Worm (Caenorhabditis elegans) whole organism, L4 larva: ENCODE measurements around the gene str-140.

Experiments used
- attf-4 ChIP-seq: sonication (generic microtip); optimal IDR thresholded peaks from 3 replicates; lab custom pipeline; 2017; ENCODE audit warnings: missing biosample characterization, missing genetic modification characterization
- ceh-20 ChIP-seq: fragments of 200-800 bp; sonication (Bioruptor generic); IDR thresholded peaks from 2 replicates; pipeline ENCODE4 v1.3.6; 2022; ENCODE audit warnings: missing genetic modification reagents, missing genetic modification characterization, missing compliant biosample characterization
- lin-13 ChIP-seq: fragments of 150-350 bp; optimal IDR thresholded peaks from 2 replicates; lab custom pipeline; 2014; ENCODE audit warnings: missing biosample characterization, missing genetic modification reagents, missing genetic modification characterization
- nhr-6 ChIP-seq: fragments of 150-350 bp; optimal IDR thresholded peaks from 2 replicates; lab custom pipeline; 2014; ENCODE audit warnings: missing biosample characterization, missing genetic modification characterization
- pha-4 ChIP-seq, 2 experiments: fragments of 150-350 bp in 1 of 2; fragments of 200-800 bp in 1 of 2; sonication (Bioruptor generic) in 1 of 2; IDR thresholded peaks in 1 of 2; optimal IDR thresholded peaks in 1 of 2; 2 replicates each; pipeline versions ENCODE4 v1.3.6 to Lab custom; 2014 to 2022; ENCODE audit warnings: missing genetic modification characterization in 2 of 2, missing genetic modification reagents in 2 of 2, missing biosample characterization in 1 of 2, missing compliant biosample characterization in 1 of 2
- set-16 ChIP-seq: fragments of 200-800 bp; sonication (Bioruptor generic); IDR thresholded peaks from 2 replicates; pipeline ENCODE4 v1.3.6; 2022; ENCODE audit warnings: missing genetic modification reagents, missing genetic modification characterization, missing compliant biosample characterization
- spr-1 ChIP-seq: sonication (generic microtip); optimal IDR thresholded peaks from 2 replicates; lab custom pipeline; 2016; ENCODE audit warnings: mild to moderate bottlenecking, missing genetic modification characterization, missing compliant biosample characterization
- ztf-11 ChIP-seq: fragments of 150-350 bp; optimal IDR thresholded peaks from 2 replicates; lab custom pipeline; 2014; ENCODE audit warnings: missing biosample characterization, missing genetic modification characterization

ce11 chrV:8058359-8058758 is 9.3 kb downstream of the str-140 start, which contains the start of gene str-138:
- TF ChIP-seq pha-4 (GFP tag; IDR thresholded peaks at IDR 0.05; lab: Robert Waterston, UW) (no peak), pha-4 (tag; optimal IDR thresholded peaks at IDR 0.05; lab: Kevin White, UChicago) (no peak), set-16 (no peak), nhr-6 (tag; lab: Kevin White, UChicago) (no peak), attf-4 (no peak), ceh-20 (GFP tag; lab: Robert Waterston, UW) (no peak), ztf-11 (tag; lab: Kevin White, UChicago) (no peak), lin-13 (GFP tag; lab: Kevin White, UChicago) (no peak), spr-1 (tag; lab: Kevin White, UChicago) (no peak)
